Fruit fly (Drosophila melanogaster): Measurements from ENCODE around the gene AnxB11.
A peak's percentile ranks its signal among the peaks of the same experiment; 100 is the strongest.

Gene AnxB11

dm6 chrX:16403811-16404420 lies 18.1 kb downstream of the AnxB11 start (continued):
- TF ChIP-seq CG7271 (tag; optimal IDR thresholded peaks at IDR 0.05) (no peak), pzg (GFP tag; optimal IDR thresholded peaks at IDR 0.05) (no peak), HHEX (GFP tag; optimal IDR thresholded peaks at IDR 0.05) (peak; percentile 77), onecut (GFP tag; IDR thresholded peaks at IDR 0.05) (no peak; the same call in 1 of the 2 replicates), CG17186 (GFP tag; optimal IDR thresholded peaks at IDR 0.05) (no peak), slou (GFP tag; optimal IDR thresholded peaks at IDR 0.05) (peak; percentile 58), CG18619 (GFP tag; optimal IDR thresholded peaks at IDR 0.05) (peak; percentile 75), her (GFP tag; optimal IDR thresholded peaks at IDR 0.05) (peak; percentile 36), CG8359 (GFP tag; optimal IDR thresholded peaks at IDR 0.05; ENCODE audit: borderline replicate concordance) (peak; percentile 30), h (optimal IDR thresholded peaks at IDR 0.05) (no peak), wor (GFP tag; IDR thresholded peaks at IDR 0.05) (peak; percentile 27; the same call in 1 of the 2 replicates), CG18476 (GFP tag; optimal IDR thresholded peaks at IDR 0.05) (peak; percentile 68), CG6175 (GFP tag; IDR thresholded peaks at IDR 0.05) (peak; percentile 13; the same call in 1 of the 3 replicates), CG4360 (GFP tag; IDR thresholded peaks at IDR 0.05) (no peak), gcm (GFP tag; optimal IDR thresholded peaks at IDR 0.05) (no peak), Six4 (GFP tag; optimal IDR thresholded peaks at IDR 0.05) (peak; percentile 34), CG6654 (GFP tag; optimal IDR thresholded peaks at IDR 0.05) (no peak), sens-2 (GFP tag; IDR thresholded peaks at IDR 0.05) (no peak), dati (GFP tag; IDR thresholded peaks at IDR 0.05) (no peak), grau (tag; optimal IDR thresholded peaks at IDR 0.05) (peak; percentile 84), pho (GFP tag; optimal IDR thresholded peaks at IDR 0.05) (peak; percentile 61), Rx (GFP tag; IDR thresholded peaks at IDR 0.05) (peak; percentile 63), ato (GFP tag; IDR thresholded peaks at IDR 0.05; ENCODE audit: partially characterized antibody) (no peak), CG10147 (GFP tag; optimal IDR thresholded peaks at IDR 0.05) (no peak), CG6854 (GFP tag; optimal IDR thresholded peaks at IDR 0.05) (peak; percentile 81), CG10267 (tag; optimal IDR thresholded peaks at IDR 0.05) (no peak), sob (GFP tag; IDR thresholded peaks at IDR 0.05) (peak; percentile 90), btn (GFP tag; optimal IDR thresholded peaks at IDR 0.05) (no peak), da (GFP tag; optimal IDR thresholded peaks at IDR 0.05) (no peak), CG13287 (GFP tag; IDR thresholded peaks at IDR 0.05; ENCODE audit: partially characterized antibody) (no peak; the same call in 1 of the 2 replicates), CG2116 (GFP tag; optimal IDR thresholded peaks at IDR 0.05) (peak; percentile 34), CG16863 (GFP tag; optimal IDR thresholded peaks at IDR 0.05) (peak; percentile 28), CG10366 (GFP tag; IDR thresholded peaks at IDR 0.05) (peak; percentile 77), so (GFP tag; IDR thresholded peaks at IDR 0.05) (peak; percentile 85), CG13296 (GFP tag; optimal IDR thresholded peaks at IDR 0.05) (peak; percentile 71), CG9817 (tag; optimal IDR thresholded peaks at IDR 0.05) (peak; percentile 61), Stat92E (GFP tag; optimal IDR thresholded peaks at IDR 0.05) (no peak), dmrt11E (tag; optimal IDR thresholded peaks at IDR 0.05) (no peak), CHES-1-like (GFP tag; optimal IDR thresholded peaks at IDR 0.05) (peak; percentile 18), CG33557 (GFP tag; optimal IDR thresholded peaks at IDR 0.05) (no peak), Sin3A (optimal IDR thresholded peaks at IDR 0.05) (no peak), Kr (GFP tag; optimal IDR thresholded peaks at IDR 0.05) (no peak), Vsx1 (GFP tag; optimal IDR thresholded peaks at IDR 0.05) (no peak), chm (GFP tag; IDR thresholded peaks at IDR 0.05) (peak; percentile 65; the same call in 1 of the 2 replicates), stwl (tag; optimal IDR thresholded peaks at IDR 0.05) (no peak), kni (GFP tag; optimal IDR thresholded peaks at IDR 0.05) (no peak), CG14710 (tag; optimal IDR thresholded peaks at IDR 0.05) (peak; percentile 28), CG4854 (GFP tag; optimal IDR thresholded peaks at IDR 0.05) (no peak), CG32772 (GFP tag; IDR thresholded peaks at IDR 0.05) (peak; percentile 63), Ets65A (GFP tag) (peak; percentile 62)

All from whole organism, embryonic.